Worm (Caenorhabditis elegans): Measurements from ENCODE around the gene C28A5.2.

DNA sequence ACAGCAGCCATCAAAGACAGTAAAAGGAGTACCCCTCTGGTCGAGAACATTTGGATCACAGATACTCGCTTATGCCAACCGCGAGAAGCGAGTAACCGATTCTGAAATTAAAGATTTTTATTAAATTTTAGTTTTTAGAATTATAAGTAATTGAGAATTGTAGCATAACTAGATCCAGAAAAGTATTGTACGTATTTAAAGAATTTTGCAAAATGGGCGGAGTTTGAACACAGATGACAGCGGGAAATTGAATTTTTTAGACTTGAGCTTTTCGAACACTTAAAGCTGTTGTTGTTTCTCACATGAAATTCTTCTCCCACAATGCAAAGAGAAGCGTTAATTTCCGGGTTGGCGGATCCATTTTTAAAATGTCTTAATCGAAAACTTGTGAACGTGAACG, 38.1 kb upstream of the C28A5.2 start, which contains the start of gene ins-17:
- no peak for TF ChIP-seq mec-3 (tag; optimal IDR thresholded peaks at IDR 0.05; ENCODE audit: borderline replicate concordance)
- no peak for TF ChIP-seq zip-5 (tag; optimal IDR thresholded peaks at IDR 0.05)
- no peak for TF ChIP-seq nhr-232 (tag; optimal IDR thresholded peaks at IDR 0.05)
- TF ChIP-seq pha-2 (tag; optimal IDR thresholded peaks at IDR 0.05) = no peak
- no peak for TF ChIP-seq pha-4 (tag; optimal IDR thresholded peaks at IDR 0.05)
- no peak for TF ChIP-seq unc-55 (GFP tag; optimal IDR thresholded peaks at IDR 0.05)
- TF ChIP-seq tbx-2 (tag; optimal IDR thresholded peaks at IDR 0.05) = no peak
- TF ChIP-seq ceh-24 (tag; optimal IDR thresholded peaks at IDR 0.05) = no peak

Measured in whole organism, late embryonic.